Worm (Caenorhabditis elegans) whole organism, L4/young adult: ENCODE measurements around the gene clec-49.

Experiments used
- W03F9.2 ChIP-seq: fragments of 150-350 bp; optimal IDR thresholded peaks from 2 replicates; lab custom pipeline; 2014; ENCODE audit warnings: missing biosample characterization, missing genetic modification characterization
- him-1 ChIP-seq: sonication (generic microtip); optimal IDR thresholded peaks from 2 replicates; lab custom pipeline; 2016; ENCODE audit warnings: missing genotype, missing genetic modification reagents, missing genetic modification characterization, missing compliant biosample characterization

ce11 chrV:19733728-19734127 is 17.3 kb downstream of the clec-49 start:
- TF ChIP-seq him-1 (tag; lab: Kevin White, UChicago): no peak
- no peak for TF ChIP-seq W03F9.2 (tag; lab: Kevin White, UChicago)
